Worm (Caenorhabditis elegans) whole organism, early embryonic: ENCODE results near the gene B0554.2.

Experiments used
- B0310.2 ChIP-seq: sonication (generic microtip); optimal IDR thresholded peaks from 2 replicates; lab custom pipeline; 2016; ENCODE audit warnings: mild to moderate bottlenecking, missing genetic modification characterization, missing compliant biosample characterization
- F13C5.2 ChIP-seq: sonication (generic microtip); optimal IDR thresholded peaks from 2 replicates; lab custom pipeline; 2017; ENCODE audit warnings: mild to moderate bottlenecking, missing genetic modification characterization, inconsistent platforms, missing compliant biosample characterization
- aly-1 ChIP-seq: sonication (generic microtip); optimal IDR thresholded peaks from 2 replicates; lab custom pipeline; 2016; ENCODE audit warnings: missing genetic modification characterization, missing compliant biosample characterization
- ama-1 ChIP-seq: fragments of 150-350 bp; optimal IDR thresholded peaks from 2 replicates; lab custom pipeline; 2014
- ceh-13 ChIP-seq: fragments of 200-800 bp; sonication (Bioruptor generic); optimal IDR thresholded peaks from 2 replicates; lab custom pipeline; 2018; ENCODE audit warnings: mild to moderate bottlenecking, missing genetic modification characterization, missing compliant biosample characterization
- ceh-36 ChIP-seq: sonication (generic microtip); optimal IDR thresholded peaks from 2 replicates; lab custom pipeline; 2016; ENCODE audit warnings: missing genetic modification characterization, inconsistent platforms, missing compliant biosample characterization
- ets-7 ChIP-seq: sonication (generic microtip); optimal IDR thresholded peaks from 2 replicates; lab custom pipeline; 2016; ENCODE audit warnings: missing genotype, missing genetic modification characterization, missing compliant biosample characterization
- flt-1 ChIP-seq: fragments of 200-800 bp; sonication (Bioruptor generic); IDR thresholded peaks from 2 replicates; pipeline ENCODE4 v1.3.6; 2022; ENCODE audit warnings: missing genetic modification characterization, missing compliant biosample characterization
- hmbx-1 ChIP-seq: sonication (generic microtip); optimal IDR thresholded peaks from 2 replicates; lab custom pipeline; 2016; ENCODE audit warnings: mild to moderate bottlenecking, missing genetic modification characterization, missing compliant biosample characterization
- hmg-4 ChIP-seq: fragments of 200-800 bp; sonication (Bioruptor generic); optimal IDR thresholded peaks from 2 replicates; lab custom pipeline; 2018; ENCODE audit warnings: mild to moderate bottlenecking, missing genetic modification characterization, missing compliant biosample characterization
- hnd-1 ChIP-seq: sonication (generic microtip); optimal IDR thresholded peaks from 2 replicates; lab custom pipeline; 2016; ENCODE audit warnings: missing genetic modification characterization, missing compliant biosample characterization
- pes-1 ChIP-seq: fragments of 200-800 bp; sonication (Bioruptor generic); IDR thresholded peaks from 2 replicates; pipeline ENCODE4 v1.3.6; 2022; ENCODE audit warnings: missing genetic modification reagents, missing genetic modification characterization, missing compliant biosample characterization
- scrt-1 ChIP-seq: fragments of 200-800 bp; sonication (Bioruptor generic); IDR thresholded peaks from 2 replicates; pipeline ENCODE4 v1.3.6; 2022; ENCODE audit warnings: missing genetic modification characterization, missing compliant biosample characterization
- sea-1 ChIP-seq: fragments of 200-800 bp; sonication (Bioruptor generic); conservative IDR thresholded peaks from 2 replicates; pipeline ENCODE4 v1.3.6; 2022; ENCODE audit warnings: missing genetic modification characterization, missing compliant biosample characterization
- tbx-11 ChIP-seq: fragments of 200-800 bp; sonication (Bioruptor generic); IDR thresholded peaks from 2 replicates; pipeline ENCODE4 v1.3.6; 2022; ENCODE audit warnings: missing genetic modification characterization, missing compliant biosample characterization
- tbx-37 ChIP-seq: fragments of 200-800 bp; sonication (Bioruptor generic); conservative IDR thresholded peaks from 2 replicates; pipeline ENCODE4 v1.3.6; 2022; ENCODE audit warnings: missing genetic modification reagents, missing genetic modification characterization, missing compliant biosample characterization
- tra-4 ChIP-seq: sonication (generic microtip); optimal IDR thresholded peaks from 2 replicates; lab custom pipeline; 2017; ENCODE audit warnings: missing genetic modification characterization, missing compliant biosample characterization

B0554.2 gene

ce11 chrV:433898-434297 lies at the start of gene B0554.2:
Gene B0554.2, plus strand, starts transcription at chrV:434198.
- TF ChIP-seq ceh-36 (no peak), tbx-37 (GFP tag; lab: Robert Waterston, UW) (no peak), ama-1 (lab: Kevin White, UChicago) (no peak), hmg-4 (GFP tag; lab: Kevin White, UChicago) (no peak), hmbx-1 (no peak), hnd-1 (no peak), scrt-1 (GFP tag; lab: Robert Waterston, UW) (no peak)

- TF ChIP-seq pes-1 (GFP tag; lab: Robert Waterston, UW): no peak
- TF ChIP-seq hmbx-1: no peak
- TF ChIP-seq flt-1 (GFP tag; lab: Robert Waterston, UW): no peak
- TF ChIP-seq hnd-1: no peak
- no peak for TF ChIP-seq scrt-1 (GFP tag; lab: Robert Waterston, UW)
- no peak for TF ChIP-seq ceh-36
- TF ChIP-seq tbx-11: no peak
- TF ChIP-seq sea-1 (GFP tag; lab: Robert Waterston, UW): no peak
Observed at ce11 chrV:384511-384910, 49.5 kb upstream of the B0554.2 start.

- no peak for TF ChIP-seq flt-1 (GFP tag; lab: Robert Waterston, UW)
- no peak for TF ChIP-seq hmg-4 (GFP tag; lab: Kevin White, UChicago)
- no peak for TF ChIP-seq aly-1 (tag; lab: Kevin White, UChicago)
- TF ChIP-seq tra-4: no peak
- no peak for TF ChIP-seq B0310.2 (tag; lab: Kevin White, UChicago)
- TF ChIP-seq hmbx-1: no peak
- no peak for TF ChIP-seq F13C5.2 (tag; lab: Kevin White, UChicago)
- no peak for TF ChIP-seq ama-1 (lab: Kevin White, UChicago)
- TF ChIP-seq ceh-13 (GFP tag; lab: Kevin White, UChicago): no peak
- TF ChIP-seq tbx-11: no peak
- TF ChIP-seq pes-1 (GFP tag; lab: Robert Waterston, UW): no peak
- TF ChIP-seq ets-7 (tag; lab: Kevin White, UChicago): no peak
- no peak for TF ChIP-seq sea-1 (GFP tag; lab: Robert Waterston, UW)
- TF ChIP-seq hnd-1: no peak
Observed at ce11 chrV:385488-385887, 48.5 kb upstream of the B0554.2 start, which contains the start of gene lipl-5. Gene lipl-5, plus strand, starts transcription at chrV:385746.

ce11 chrV:388397-388796 lies 45.6 kb upstream of the B0554.2 start, which contains the start of gene ZK6.6:
Gene ZK6.6, plus strand, starts transcription at chrV:388697.
- TF ChIP-seq ceh-13 (GFP tag; lab: Kevin White, UChicago) (no peak), ets-7 (tag; lab: Kevin White, UChicago) (no peak), flt-1 (GFP tag; lab: Robert Waterston, UW) (no peak), F13C5.2 (tag; lab: Kevin White, UChicago) (no peak), sea-1 (GFP tag; lab: Robert Waterston, UW) (no peak), pes-1 (GFP tag; lab: Robert Waterston, UW) (no peak), aly-1 (tag; lab: Kevin White, UChicago) (no peak), ama-1 (lab: Kevin White, UChicago) (no peak), tbx-37 (GFP tag; lab: Robert Waterston, UW) (no peak)

- no peak for TF ChIP-seq ceh-36
- TF ChIP-seq ets-7 (tag; lab: Kevin White, UChicago): no peak
- no peak for TF ChIP-seq scrt-1 (GFP tag; lab: Robert Waterston, UW)
- TF ChIP-seq pes-1 (GFP tag; lab: Robert Waterston, UW): no peak
- TF ChIP-seq B0310.2 (tag; lab: Kevin White, UChicago): no peak
- no peak for TF ChIP-seq hnd-1
- TF ChIP-seq tbx-11: no peak
- TF ChIP-seq tbx-37 (GFP tag; lab: Robert Waterston, UW): no peak
- TF ChIP-seq aly-1 (tag; lab: Kevin White, UChicago): no peak
- no peak for TF ChIP-seq hmg-4 (GFP tag; lab: Kevin White, UChicago)
- TF ChIP-seq tra-4: no peak
- TF ChIP-seq flt-1 (GFP tag; lab: Robert Waterston, UW): no peak
- TF ChIP-seq ceh-13 (GFP tag; lab: Kevin White, UChicago): no peak
- TF ChIP-seq hmbx-1: no peak
- no peak for TF ChIP-seq sea-1 (GFP tag; lab: Robert Waterston, UW)
- TF ChIP-seq ama-1 (lab: Kevin White, UChicago): no peak
- no peak for TF ChIP-seq F13C5.2 (tag; lab: Kevin White, UChicago)
Observed at ce11 chrV:392199-392678, 41.8 kb upstream of the B0554.2 start, which contains the start of gene nhr-254. Gene nhr-254, plus strand, starts transcription at chrV:392628.

- TF ChIP-seq ama-1 (lab: Kevin White, UChicago) (no peak), F13C5.2 (tag; lab: Kevin White, UChicago) (no peak), ets-7 (tag; lab: Kevin White, UChicago) (no peak), hnd-1 (no peak), hmbx-1 (no peak), tra-4 (no peak), ceh-13 (GFP tag; lab: Kevin White, UChicago) (no peak), tbx-11 (no peak), sea-1 (GFP tag; lab: Robert Waterston, UW) (no peak), pes-1 (GFP tag; lab: Robert Waterston, UW) (no peak), hmg-4 (GFP tag; lab: Kevin White, UChicago) (no peak), ceh-36 (no peak), scrt-1 (GFP tag; lab: Robert Waterston, UW) (no peak)
Observed at ce11 chrV:396309-396708, 37.7 kb upstream of the B0554.2 start, which contains the start of gene nhr-253. Gene nhr-253, plus strand, starts transcription at chrV:396593.

- TF ChIP-seq ceh-36 (no peak), tra-4 (no peak), tbx-11 (no peak)
Observed at ce11 chrV:399721-400120, 34.3 kb upstream of the B0554.2 start, which contains the start of gene scl-27. Gene scl-27, plus strand, starts transcription at chrV:400021.

ce11 chrV:403028-403427 lies 31.0 kb upstream of the B0554.2 start, which contains the start of gene srh-62:
Gene srh-62, minus strand, starts transcription at chrV:403128.
- TF ChIP-seq F13C5.2 (tag; lab: Kevin White, UChicago): no peak
- TF ChIP-seq tbx-11: no peak
- no peak for TF ChIP-seq ceh-13 (GFP tag; lab: Kevin White, UChicago)
